Worm (Caenorhabditis elegans): ENCODE data around the gene F49C12.3.

DNA sequence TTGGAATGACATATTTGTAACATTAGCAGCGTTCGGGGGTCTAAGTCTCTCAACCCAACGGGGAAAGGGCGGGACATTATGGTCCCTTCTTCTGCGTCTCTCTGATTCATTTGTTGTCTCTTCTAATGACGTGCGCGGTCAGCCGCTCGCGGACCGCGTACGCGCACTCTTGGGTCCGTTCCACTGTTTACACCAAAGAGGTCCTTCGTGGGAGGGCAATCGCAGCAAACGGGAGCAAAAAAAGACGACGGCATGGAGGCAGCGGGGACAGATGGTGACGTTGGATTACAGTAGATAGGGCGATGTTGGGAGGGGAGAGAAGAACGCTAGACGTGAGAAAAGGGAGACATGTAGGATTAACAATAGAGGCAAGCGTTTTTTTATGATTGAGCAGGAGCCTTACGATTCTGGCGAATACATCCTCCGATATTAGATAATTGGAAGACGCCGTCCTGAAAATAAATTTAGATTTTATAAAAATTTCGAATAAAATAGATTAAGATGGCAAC is 36.4 kb upstream of the F49C12.3 start, which contains the start of gene flh-1:
- TF ChIP-seq ztf-11 (tag; optimal IDR thresholded peaks at IDR 0.05) (peak; percentile 37), lin-32 (GFP tag; optimal IDR thresholded peaks at IDR 0.05) (peak; percentile 91), unc-62 (GFP tag; optimal IDR thresholded peaks at IDR 0.05) (peak; percentile 25), drap-1 (GFP tag; optimal IDR thresholded peaks at IDR 0.05) (peak; percentile 56), nhr-76 (tag; optimal IDR thresholded peaks at IDR 0.05) (no peak), nhr-2 (tag; optimal IDR thresholded peaks at IDR 0.05) (peak; percentile 73), lsy-2 (tag; optimal IDR thresholded peaks at IDR 0.05) (no peak)
